Worm (Caenorhabditis elegans): ENCODE data around the gene srlf-30.

DNA sequence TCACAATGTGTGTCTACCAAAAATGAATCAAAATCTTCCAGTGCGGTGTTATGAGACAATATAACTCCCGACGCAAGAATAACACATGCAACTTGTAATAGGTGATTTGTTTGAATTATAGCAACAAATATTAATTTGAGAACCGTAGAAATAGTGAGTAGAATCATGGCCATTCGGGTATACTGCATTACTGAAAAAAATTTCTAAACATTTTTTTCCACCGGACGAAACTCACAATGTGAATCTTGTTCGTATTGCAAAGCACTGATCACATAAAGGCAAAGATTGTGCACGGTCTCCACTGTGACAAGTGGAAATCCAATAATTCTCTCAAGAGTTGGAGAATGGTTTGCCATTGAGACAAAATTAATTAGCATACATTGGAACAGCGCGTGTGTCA is 2.3 kb downstream of the srlf-30 start:
- TF ChIP-seq lin-11 (tag; optimal IDR thresholded peaks at IDR 0.05) (no peak), pqm-1 (tag; optimal IDR thresholded peaks at IDR 0.05) (no peak), tbx-2 (tag; optimal IDR thresholded peaks at IDR 0.05) (no peak), elt-4 (tag; optimal IDR thresholded peaks at IDR 0.05) (no peak), ceh-2 (tag; optimal IDR thresholded peaks at IDR 0.05) (no peak), nfya-1 (tag; optimal IDR thresholded peaks at IDR 0.05) (no peak), K02D7.2 (tag; optimal IDR thresholded peaks at IDR 0.05) (no peak)
